Worm (Caenorhabditis elegans): Measurements from ENCODE around the gene C48B4.9.

Gene C48B4.9

ce11 chrIII:9580039-9580891, 17.1 kb upstream of the C48B4.9 start, which contains the start of gene ced-7:
Gene ced-7 (minus strand): TSS chrIII:9580089.
- TF ChIP-seq ztf-11 (tag; optimal IDR thresholded peaks at IDR 0.05) (no peak), mep-1 (tag; optimal IDR thresholded peaks at IDR 0.05) (peak; percentile 35), cnd-1 (tag; optimal IDR thresholded peaks at IDR 0.05) (no peak), M03D4.4 (tag; optimal IDR thresholded peaks at IDR 0.05) (no peak), sem-2 (GFP tag; optimal IDR thresholded peaks at IDR 0.05) (no peak), ces-1 (GFP tag; optimal IDR thresholded peaks at IDR 0.05) (peak; percentile 11), ceh-43 (GFP tag; optimal IDR thresholded peaks at IDR 0.05) (no peak), nhr-2 (tag; optimal IDR thresholded peaks at IDR 0.05) (no peak), unc-62 (GFP tag; optimal IDR thresholded peaks at IDR 0.05) (no peak)

- TF ChIP-seq mls-2 (tag; optimal IDR thresholded peaks at IDR 0.05) = no peak
- TF ChIP-seq sptf-1 (tag; optimal IDR thresholded peaks at IDR 0.05) = no peak
These were observed 7.7 kb upstream of the C48B4.9 start for ce11 chrIII:9570869-9571268.

- no peak for TF ChIP-seq nhr-76 (tag; optimal IDR thresholded peaks at IDR 0.05)
- no peak for TF ChIP-seq tbx-8 (GFP tag; optimal IDR thresholded peaks at IDR 0.05)
- no peak for TF ChIP-seq elt-1 (tag; optimal IDR thresholded peaks at IDR 0.05; ENCODE audit: borderline replicate concordance, insufficient read depth)
- TF ChIP-seq cnd-1 (tag; optimal IDR thresholded peaks at IDR 0.05) = no peak
- no peak for TF ChIP-seq unc-39 (tag; optimal IDR thresholded peaks at IDR 0.05)
- no peak for TF ChIP-seq lin-32 (GFP tag; optimal IDR thresholded peaks at IDR 0.05)
- no peak for TF ChIP-seq mls-2 (tag; optimal IDR thresholded peaks at IDR 0.05)
- TF ChIP-seq ztf-11 (tag; optimal IDR thresholded peaks at IDR 0.05) = no peak
- TF ChIP-seq elt-3 (tag; optimal IDR thresholded peaks at IDR 0.05) = no peak
- TF ChIP-seq bed-3 (GFP tag; optimal IDR thresholded peaks at IDR 0.05) = no peak
- no peak for TF ChIP-seq drap-1 (GFP tag; optimal IDR thresholded peaks at IDR 0.05)
- no peak for TF ChIP-seq lsy-2 (tag; optimal IDR thresholded peaks at IDR 0.05)
- no peak for TF ChIP-seq nhr-28 (tag; optimal IDR thresholded peaks at IDR 0.05)
- no peak for TF ChIP-seq hlh-1 (tag; optimal IDR thresholded peaks at IDR 0.05)
- TF ChIP-seq nhr-237 (tag; optimal IDR thresholded peaks at IDR 0.05) = no peak
- TF ChIP-seq mep-1 (tag; optimal IDR thresholded peaks at IDR 0.05) = no peak
- no peak for TF ChIP-seq mab-5 (tag; optimal IDR thresholded peaks at IDR 0.05)
- no peak for TF ChIP-seq flh-1 (GFP tag; optimal IDR thresholded peaks at IDR 0.05)
- no peak for TF ChIP-seq ham-2 (GFP tag; optimal IDR thresholded peaks at IDR 0.05)
- no peak for TF ChIP-seq snpc-4 (tag; optimal IDR thresholded peaks at IDR 0.05)
These were observed 5.3 kb upstream of the C48B4.9 start, which contains the start of gene C48B4.13 for ce11 chrIII:9568451-9568850. Gene C48B4.13 (plus strand): TSS chrIII:9568751.

- no peak for TF ChIP-seq ceh-83 (GFP tag; optimal IDR thresholded peaks at IDR 0.05)
- TF ChIP-seq lin-32 (GFP tag; optimal IDR thresholded peaks at IDR 0.05) = no peak
- TF ChIP-seq zip-8 (tag; optimal IDR thresholded peaks at IDR 0.05) = no peak
- TF ChIP-seq bed-3 (GFP tag; optimal IDR thresholded peaks at IDR 0.05) = no peak
- TF ChIP-seq tbx-8 (GFP tag; optimal IDR thresholded peaks at IDR 0.05) = no peak
- TF ChIP-seq hlh-1 (tag; optimal IDR thresholded peaks at IDR 0.05) = no peak
- no peak for TF ChIP-seq ceh-43 (GFP tag; optimal IDR thresholded peaks at IDR 0.05)
- TF ChIP-seq unc-120 (tag; optimal IDR thresholded peaks at IDR 0.05; ENCODE audit: poor library complexity, severe bottlenecking) = no peak
- TF ChIP-seq sptf-1 (tag; optimal IDR thresholded peaks at IDR 0.05) = no peak
- TF ChIP-seq lin-13 (tag; optimal IDR thresholded peaks at IDR 0.05) = no peak
These were observed 2.8 kb upstream of the C48B4.9 start, which contains the start of gene C48B4.11 for ce11 chrIII:9565973-9566372. Gene C48B4.11 (minus strand): TSS chrIII:9566115.

- TF ChIP-seq zip-8 (tag; optimal IDR thresholded peaks at IDR 0.05) (no peak), nhr-76 (tag; optimal IDR thresholded peaks at IDR 0.05) (no peak), pha-4 (tag; optimal IDR thresholded peaks at IDR 0.05) (no peak), hlh-1 (tag; optimal IDR thresholded peaks at IDR 0.05) (no peak), cnd-1 (tag; optimal IDR thresholded peaks at IDR 0.05) (no peak), mep-1 (tag; optimal IDR thresholded peaks at IDR 0.05) (no peak), unc-62 (GFP tag; optimal IDR thresholded peaks at IDR 0.05) (no peak), lin-32 (GFP tag; optimal IDR thresholded peaks at IDR 0.05) (no peak), ceh-39 (tag; optimal IDR thresholded peaks at IDR 0.05) (no peak), elt-3 (tag; optimal IDR thresholded peaks at IDR 0.05) (no peak), ceh-43 (GFP tag; optimal IDR thresholded peaks at IDR 0.05) (no peak), ham-2 (GFP tag; optimal IDR thresholded peaks at IDR 0.05) (no peak), bed-3 (GFP tag; optimal IDR thresholded peaks at IDR 0.05) (no peak), mab-5 (tag; optimal IDR thresholded peaks at IDR 0.05) (no peak), tbx-8 (GFP tag; optimal IDR thresholded peaks at IDR 0.05) (no peak), unc-120 (tag; optimal IDR thresholded peaks at IDR 0.05; ENCODE audit: poor library complexity, severe bottlenecking) (no peak), drap-1 (GFP tag; optimal IDR thresholded peaks at IDR 0.05) (no peak), M03D4.4 (tag; optimal IDR thresholded peaks at IDR 0.05) (no peak), nhr-28 (tag; optimal IDR thresholded peaks at IDR 0.05) (no peak), nhr-237 (tag; optimal IDR thresholded peaks at IDR 0.05) (no peak)
These were observed 1.3 kb upstream of the C48B4.9 start, which contains the start of gene C48B4.10 for ce11 chrIII:9564410-9564809. Gene C48B4.10 (minus strand): TSS chrIII:9564510.
